Worm (Caenorhabditis elegans) whole organism, late embryonic: ENCODE results near the gene srh-301.

ENCODE experiments used
- ama-1 ChIP-seq: fragments of 150-350 bp; optimal IDR thresholded peaks from 2 replicates; lab custom pipeline; 2014
- ceh-48 ChIP-seq: sonication (generic microtip); optimal IDR thresholded peaks from 2 replicates; lab custom pipeline; 2016; ENCODE audit warnings: missing genetic modification characterization, inconsistent platforms, missing compliant biosample characterization
- fax-1 ChIP-seq: sonication (generic microtip); optimal IDR thresholded peaks from 2 replicates; lab custom pipeline; 2016; ENCODE audit warnings: missing genotype, missing genetic modification characterization, missing compliant biosample characterization
- fkh-10 ChIP-seq: fragments of 150-350 bp; optimal IDR thresholded peaks from 2 replicates; lab custom pipeline; 2014; ENCODE audit warnings: missing biosample characterization, missing genetic modification reagents, missing genetic modification characterization
- fkh-6 ChIP-seq: sonication (generic microtip); optimal IDR thresholded peaks from 2 replicates; lab custom pipeline; 2016; ENCODE audit warnings: missing genetic modification characterization, missing compliant biosample characterization
- lim-6 ChIP-seq: sonication (generic microtip); optimal IDR thresholded peaks from 2 replicates; lab custom pipeline; 2016; ENCODE audit warnings: missing genetic modification characterization, missing compliant biosample characterization
- pag-3 ChIP-seq: sonication (generic microtip); optimal IDR thresholded peaks from 2 replicates; lab custom pipeline; 2016; ENCODE audit warnings: missing compliant biosample characterization, missing genetic modification characterization, borderline replicate concordance
- zip-5 ChIP-seq: sonication (generic microtip); optimal IDR thresholded peaks from 2 replicates; lab custom pipeline; 2016; ENCODE audit warnings: missing genetic modification characterization, missing compliant biosample characterization

ce11 chrV:17870569-17870968, 45.9 kb downstream of the srh-301 start, which contains the start of gene csn-1:
- TF ChIP-seq zip-5 (tag; lab: Kevin White, UChicago) (no peak), fkh-10 (no peak), fkh-6 (tag; lab: Kevin White, UChicago) (no peak), ceh-48 (tag; lab: Kevin White, UChicago) (no peak), ama-1 (lab: Kevin White, UChicago) (no peak), pag-3 (tag; lab: Kevin White, UChicago) (no peak), lim-6 (tag; lab: Kevin White, UChicago) (no peak), fax-1 (no peak)
